Fruit fly (Drosophila melanogaster) S2 (cell line): ENCODE data around the gene fred.
A peak's percentile ranks its signal among the peaks of the same experiment; 100 is the strongest.

Source experiments
- CG8478 ChIP-seq: fragments of >200 bp; optimal IDR thresholded peaks from 2 replicates; lab custom pipeline; 2018
- CTCF ChIP-seq, 2 experiments: fragments of >200 bp; optimal IDR thresholded peaks; 2 replicates each; lab custom pipeline; 2018

The fred gene

DNA sequence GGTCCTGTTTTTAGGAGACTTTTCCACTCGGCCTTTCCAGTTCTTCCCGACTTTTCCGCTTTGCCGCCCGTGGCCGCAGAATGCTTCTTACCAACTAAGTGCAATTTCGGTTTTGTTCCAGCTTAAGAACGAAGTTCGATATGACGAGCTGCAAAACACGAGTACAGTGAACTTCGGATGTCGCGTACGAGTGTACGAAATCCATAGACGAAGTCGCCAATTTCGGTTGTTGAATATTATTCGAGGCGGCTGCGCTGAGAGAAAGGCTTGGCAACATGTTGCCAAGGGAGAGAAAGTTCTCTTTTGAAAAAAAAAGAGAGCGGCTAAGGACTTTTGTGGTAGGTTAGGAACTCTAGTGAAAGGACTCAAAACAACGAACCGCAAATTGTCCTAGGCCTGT is at the start of gene fred:
Gene fred (minus strand): TSS at position 76 of the 400 bp plus-strand sequence.
- no peak for TF ChIP-seq CTCF (optimal IDR thresholded peaks at IDR 0.05; lab: Kevin White, UChicago)

DNA sequence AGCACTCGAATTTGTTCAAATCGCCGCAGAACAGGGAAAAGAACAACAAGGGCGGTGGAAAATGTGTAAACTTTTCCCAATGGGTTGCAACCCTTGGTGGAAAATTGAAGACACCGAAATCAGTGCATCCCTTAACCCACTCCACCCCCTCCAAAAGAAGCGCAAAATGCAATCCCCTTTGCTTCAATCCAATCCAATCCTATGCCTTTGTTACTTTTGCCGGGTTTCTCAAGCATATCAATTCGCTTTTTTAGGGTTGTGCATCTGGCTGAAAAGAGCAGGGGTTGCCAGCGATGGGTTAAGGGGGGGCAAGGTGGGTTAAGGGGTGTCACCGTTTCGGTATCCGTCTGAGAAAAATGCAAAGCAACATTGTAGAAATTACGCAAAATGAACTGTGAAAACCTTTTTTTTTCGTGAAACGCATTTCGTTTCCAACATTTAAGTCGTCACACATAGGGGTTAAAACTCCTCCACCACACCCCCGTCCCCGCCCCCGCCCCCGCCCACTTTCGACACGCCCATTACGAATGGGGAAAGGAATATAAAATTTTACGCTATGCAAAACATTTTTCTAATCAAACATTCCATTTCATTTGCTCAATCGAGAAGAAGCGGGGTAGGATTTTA is 46.7 kb upstream of the fred start:
- no peak for TF ChIP-seq CG8478 (lab: Kevin White, UChicago)
- no peak for TF ChIP-seq CTCF (optimal IDR thresholded peaks at IDR 0.05; lab: Kevin White, UChicago)

DNA sequence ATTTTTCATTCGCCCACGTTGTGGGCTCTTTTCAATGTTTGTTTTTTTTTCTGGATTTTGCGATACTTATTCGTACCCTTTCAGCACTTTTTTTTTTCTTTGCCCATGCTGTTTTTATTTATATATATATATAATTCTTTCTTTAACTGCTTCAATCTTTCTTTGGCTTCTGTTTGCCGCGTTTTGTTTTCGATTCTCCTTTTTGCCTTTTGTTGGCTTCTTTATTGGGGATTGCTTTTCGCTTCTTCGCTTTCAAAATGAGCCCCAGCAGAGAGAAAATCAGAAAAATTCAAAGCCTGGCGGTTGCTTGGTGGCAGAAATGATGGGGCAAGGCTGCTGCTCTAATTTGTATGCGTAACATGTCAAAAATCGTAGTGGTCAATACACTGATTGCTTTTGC is 45.5 kb upstream of the fred start:
- TF ChIP-seq CTCF (optimal IDR thresholded peaks at IDR 0.05; lab: Kevin White, UChicago) (no peak), CG8478 (lab: Kevin White, UChicago) (no peak)

DNA sequence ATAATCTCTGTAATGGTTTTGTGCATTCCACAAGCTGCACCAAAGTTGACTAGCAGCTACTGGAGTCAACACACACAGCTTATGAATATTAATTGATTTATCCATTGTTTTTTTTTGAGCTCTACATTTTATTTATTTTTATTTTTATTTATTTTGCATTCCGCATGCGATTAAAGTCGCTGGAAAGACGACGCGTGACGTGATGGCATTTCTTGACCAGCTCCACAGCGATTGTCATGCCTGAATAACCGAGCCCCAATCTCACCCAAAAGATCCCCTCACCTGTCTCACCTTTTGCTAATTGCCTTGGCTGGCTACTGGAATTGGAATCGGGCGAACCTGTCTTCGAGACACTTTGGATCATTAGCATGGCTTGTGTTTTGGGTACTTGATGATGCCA is 44.8 kb upstream of the fred start:
- TF ChIP-seq CG8478 (lab: Kevin White, UChicago) = no peak
- no peak for TF ChIP-seq CTCF (optimal IDR thresholded peaks at IDR 0.05; lab: Kevin White, UChicago)

DNA sequence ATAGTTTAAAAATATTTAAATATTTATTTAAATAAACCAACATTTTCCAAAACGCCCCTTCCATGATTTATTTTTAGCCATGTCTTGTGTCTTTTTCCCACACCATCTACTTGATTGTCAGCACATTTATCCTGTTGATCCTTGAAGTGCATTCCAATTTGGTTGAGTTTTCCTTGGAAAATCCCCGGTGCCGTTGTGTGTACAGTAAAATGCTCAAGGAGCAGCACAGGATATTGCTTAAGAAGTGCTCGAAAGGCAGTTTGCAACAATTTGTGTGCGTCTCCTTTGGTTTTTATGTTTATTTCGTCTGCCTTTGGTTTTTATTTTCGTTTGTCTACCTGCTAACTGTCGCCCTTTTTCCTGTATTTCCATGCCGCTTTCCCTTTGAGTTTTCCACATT is 42.8 kb upstream of the fred start:
- TF ChIP-seq CG8478 (lab: Kevin White, UChicago) (no peak), CTCF (optimal IDR thresholded peaks at IDR 0.05; lab: Kevin White, UChicago) (no peak)

DNA sequence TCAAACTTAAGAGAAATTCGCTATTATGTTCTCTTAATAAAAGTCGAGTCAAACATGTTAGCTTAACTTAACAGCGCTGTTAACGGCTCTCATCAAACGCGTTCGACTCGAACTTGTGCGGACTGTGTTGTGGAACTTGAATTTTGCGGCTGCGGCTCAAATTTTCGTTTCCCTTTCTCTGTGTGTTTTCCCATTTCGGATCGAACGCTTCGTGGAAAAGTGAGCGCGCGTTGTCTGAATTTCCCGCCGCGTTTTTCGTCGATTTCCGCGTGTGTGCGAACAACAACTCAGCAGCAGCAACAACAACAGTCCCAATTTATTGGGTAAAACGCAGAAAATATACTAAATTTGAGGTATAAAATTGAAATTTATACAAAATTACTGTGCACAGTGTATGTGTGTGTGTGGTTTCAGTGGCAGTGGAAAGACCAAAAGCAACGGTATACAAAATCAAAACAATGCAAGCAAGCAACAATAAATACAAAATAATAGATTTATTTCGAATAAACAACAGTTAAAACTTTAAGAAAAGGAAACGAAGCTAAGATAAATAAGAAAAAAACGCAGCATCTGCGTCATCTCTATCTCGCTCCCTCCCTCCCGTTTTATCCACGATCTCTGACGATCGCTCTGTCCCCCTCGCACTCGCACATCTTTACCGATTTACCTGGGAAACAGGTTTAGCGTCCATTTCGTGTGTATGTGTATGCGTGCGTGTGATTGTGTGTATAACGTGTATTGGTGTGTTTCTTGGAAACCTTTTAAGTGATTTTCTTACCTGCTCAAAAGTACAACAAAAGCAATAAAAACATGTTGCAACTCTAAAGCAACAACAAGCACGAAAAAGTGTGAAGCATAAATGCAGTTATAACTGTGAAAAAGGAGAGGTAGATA is 39.9 kb upstream of the fred start, which contains the start of gene ed:
Gene ed (plus strand): TSS at position 175 of the 894 bp plus-strand sequence.
- TF ChIP-seq CG8478 (lab: Kevin White, UChicago) (no peak), CTCF (optimal IDR thresholded peaks at IDR 0.05; lab: Kevin White, UChicago) (no peak)

dm6 chr2L:4030236-4030943 is 38.9 kb upstream of the fred start:
- peak in 1 of 2 experiments; percentile 26 for TF ChIP-seq CTCF (optimal IDR thresholded peaks at IDR 0.05; lab: Kevin White, UChicago)
- TF ChIP-seq CG8478 (lab: Kevin White, UChicago) = no peak

DNA sequence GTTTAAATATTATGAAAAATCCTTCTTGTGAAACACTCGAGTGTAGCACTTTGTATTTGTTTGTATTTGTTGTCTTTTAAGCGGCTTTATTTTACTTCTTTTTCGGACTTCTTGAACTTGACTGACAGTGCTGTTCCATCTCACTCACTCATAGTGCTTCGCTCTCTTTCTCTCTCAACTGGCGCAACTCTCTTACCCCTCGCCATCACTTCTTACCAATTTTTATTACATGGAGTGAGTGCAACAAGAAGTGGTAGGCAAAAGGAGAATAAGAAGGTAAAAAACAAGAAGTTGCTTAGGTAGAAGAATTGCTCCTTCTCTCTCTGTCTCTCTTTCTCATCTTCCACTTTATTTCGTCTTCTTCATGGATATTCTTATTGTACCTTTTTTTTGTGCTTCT is 37.2 kb upstream of the fred start:
- TF ChIP-seq CG8478 (lab: Kevin White, UChicago) = no peak
- TF ChIP-seq CTCF (optimal IDR thresholded peaks at IDR 0.05; lab: Kevin White, UChicago) = no peak

- TF ChIP-seq CTCF (optimal IDR thresholded peaks at IDR 0.05; lab: Kevin White, UChicago) = no peak
- no peak for TF ChIP-seq CG8478 (lab: Kevin White, UChicago)
Measured at dm6 chr2L:4028026-4028425, 36.5 kb upstream of the fred start.

dm6 chr2L:4025077-4025476 is 33.6 kb upstream of the fred start:
- TF ChIP-seq CTCF (optimal IDR thresholded peaks at IDR 0.05; lab: Kevin White, UChicago) (no peak), CG8478 (lab: Kevin White, UChicago) (no peak)

DNA sequence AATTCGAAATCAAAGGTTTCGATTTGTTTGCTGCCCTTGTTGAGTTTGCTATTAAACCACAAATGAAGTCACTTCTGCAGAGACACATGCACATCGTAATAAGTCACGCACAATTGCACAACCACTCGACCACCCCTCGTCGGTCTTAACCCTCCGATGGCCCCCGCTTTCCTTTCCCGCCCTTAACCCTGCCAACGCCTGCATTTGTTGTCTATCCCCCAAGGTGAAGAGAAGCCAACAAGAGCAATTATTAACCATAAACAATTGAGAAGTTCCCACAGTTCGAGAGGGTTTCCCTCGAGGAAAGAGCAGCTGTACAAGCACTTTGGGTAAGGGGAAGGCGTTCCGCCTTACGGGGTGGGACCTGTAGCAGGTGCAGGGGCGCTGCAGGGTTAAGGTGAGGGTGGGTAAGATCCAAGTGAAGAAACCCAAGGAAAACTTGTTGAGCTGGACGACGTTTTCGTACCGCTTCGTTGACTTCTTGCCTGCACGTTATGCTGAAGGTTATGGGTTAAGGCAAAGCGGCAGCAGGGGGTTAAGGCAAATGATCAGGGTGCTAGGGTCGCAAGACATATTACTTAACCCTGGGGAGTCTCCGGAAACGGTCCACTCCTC is 31.9 kb upstream of the fred start:
- no peak for TF ChIP-seq CTCF (optimal IDR thresholded peaks at IDR 0.05; lab: Kevin White, UChicago)
- TF ChIP-seq CG8478 (lab: Kevin White, UChicago) = no peak

dm6 chr2L:4021608-4022342 is 30.3 kb upstream of the fred start:
- no peak for TF ChIP-seq CTCF (optimal IDR thresholded peaks at IDR 0.05; lab: Kevin White, UChicago)
- TF ChIP-seq CG8478 (lab: Kevin White, UChicago) = no peak

DNA sequence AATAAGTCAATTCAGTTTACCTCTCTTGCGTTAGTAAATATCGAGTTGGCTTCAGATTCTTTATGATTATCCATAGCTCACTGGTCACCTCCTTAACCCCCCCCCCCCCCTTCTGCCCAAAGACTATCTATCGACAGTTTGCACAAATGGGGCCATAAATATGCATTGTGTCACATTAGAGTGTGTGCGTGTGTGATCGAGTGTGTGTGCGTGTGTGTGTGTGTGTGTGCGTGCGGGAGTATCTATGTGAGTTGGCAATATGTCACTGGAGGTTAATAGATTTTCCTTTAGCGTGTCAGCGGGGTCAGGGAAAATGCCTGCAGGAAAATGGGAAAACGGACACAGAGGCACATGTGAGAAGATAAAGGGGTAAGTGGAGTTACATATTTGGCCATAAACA is 28.7 kb upstream of the fred start:
- TF ChIP-seq CTCF (optimal IDR thresholded peaks at IDR 0.05; lab: Kevin White, UChicago) (no peak), CG8478 (lab: Kevin White, UChicago) (no peak)

DNA sequence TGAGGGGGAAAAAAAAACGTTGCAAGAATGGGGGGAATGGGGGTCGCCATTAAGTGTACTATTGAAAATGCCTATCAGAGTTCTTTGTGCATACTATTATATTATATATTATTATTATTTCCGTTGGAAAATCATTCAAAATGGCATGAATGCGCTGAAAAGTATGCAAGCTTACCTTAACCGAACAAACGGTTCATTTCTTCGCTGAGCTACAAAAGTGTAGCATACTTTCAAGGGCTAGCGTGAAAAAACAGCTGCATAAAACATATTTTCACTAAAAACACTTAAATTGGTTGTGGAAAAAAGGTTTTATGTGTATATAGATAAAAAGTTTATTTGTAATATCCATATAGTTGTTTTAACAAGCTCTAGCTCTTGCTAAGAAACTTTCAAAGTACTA is 28.3 kb upstream of the fred start:
- TF ChIP-seq CTCF (optimal IDR thresholded peaks at IDR 0.05; lab: Kevin White, UChicago) (peak in 1 of 2 experiments; percentile 41), CG8478 (lab: Kevin White, UChicago) (no peak)
